Fruit fly (Drosophila melanogaster): Measurements from ENCODE around the gene Hrd3.

Gene Hrd3

dm6 chr3R:23732990-23733512 lies 25.3 kb downstream of the Hrd3 start, which contains the start of the genes Hmgcr and Rpn9:
TSS of gene Hmgcr (plus strand) at chr3R:23733324.
TSS of gene Rpn9 (minus strand) at chr3R:23733462.
- TF ChIP-seq noc (tag; optimal IDR thresholded peaks at IDR 0.05): no peak

- TF ChIP-seq noc (tag; optimal IDR thresholded peaks at IDR 0.05): no peak
Observed at dm6 chr3R:23732533-23732932, 25.8 kb downstream of the Hrd3 start.

dm6 chr3R:23730472-23730801 lies 27.9 kb downstream of the Hrd3 start:
- TF ChIP-seq noc (tag; optimal IDR thresholded peaks at IDR 0.05): no peak

- no peak for TF ChIP-seq noc (tag; optimal IDR thresholded peaks at IDR 0.05)
Observed at dm6 chr3R:23729632-23730471, 28.5 kb downstream of the Hrd3 start.

- peak; percentile 78 for TF ChIP-seq noc (tag; optimal IDR thresholded peaks at IDR 0.05)
Observed at dm6 chr3R:23729066-23729465, 29.3 kb downstream of the Hrd3 start.

- TF ChIP-seq noc (tag; optimal IDR thresholded peaks at IDR 0.05): no peak
Observed at dm6 chr3R:23728086-23728485, 30.3 kb downstream of the Hrd3 start.

dm6 chr3R:23727657-23728056 lies 30.7 kb downstream of the Hrd3 start:
- peak; percentile 69 for TF ChIP-seq noc (tag; optimal IDR thresholded peaks at IDR 0.05)

- TF ChIP-seq noc (tag; optimal IDR thresholded peaks at IDR 0.05): peak; percentile 98
Observed at dm6 chr3R:23726740-23727139, 31.6 kb downstream of the Hrd3 start.

dm6 chr3R:23725711-23726349 lies 32.5 kb downstream of the Hrd3 start:
- TF ChIP-seq noc (tag; optimal IDR thresholded peaks at IDR 0.05): peak; percentile 61

dm6 chr3R:23724843-23725506 lies 33.4 kb downstream of the Hrd3 start:
- peak; percentile 90 for TF ChIP-seq noc (tag; optimal IDR thresholded peaks at IDR 0.05)

- TF ChIP-seq noc (tag; optimal IDR thresholded peaks at IDR 0.05): no peak
Observed at dm6 chr3R:23723381-23724034, 34.8 kb downstream of the Hrd3 start.

dm6 chr3R:23722680-23723372 lies 35.5 kb downstream of the Hrd3 start, which contains the start of gene CG10365:
TSS of gene CG10365 (plus strand) at chr3R:23723331.
- peak; percentile 89 for TF ChIP-seq noc (tag; optimal IDR thresholded peaks at IDR 0.05)

dm6 chr3R:23721936-23722335 lies 36.4 kb downstream of the Hrd3 start:
- TF ChIP-seq noc (tag; optimal IDR thresholded peaks at IDR 0.05): peak; percentile 44

dm6 chr3R:23721525-23721924 lies 36.8 kb downstream of the Hrd3 start, which contains the start of gene CG10232:
TSS of gene CG10232 (minus strand) at chr3R:23721625.
- no peak for TF ChIP-seq noc (tag; optimal IDR thresholded peaks at IDR 0.05)

- no peak for TF ChIP-seq noc (tag; optimal IDR thresholded peaks at IDR 0.05)
Observed at dm6 chr3R:23718297-23718941, 39.9 kb downstream of the Hrd3 start, which contains the start of gene nau. TSS of gene nau (minus strand) at chr3R:23718357.

Measured in whole organism, larva.